Worm (Caenorhabditis elegans) whole organism, L2 larva: ENCODE measurements around the gene cyp-25A2.

Experiments
- ama-1 ChIP-seq: fragments of 150-350 bp; optimal IDR thresholded peaks from 2 replicates; lab custom pipeline; 2018; ENCODE audit warnings: inconsistent platforms
- elt-3 ChIP-seq: sonication (generic microtip); optimal IDR thresholded peaks from 2 replicates; lab custom pipeline; 2017; ENCODE audit warnings: missing biosample characterization, missing genetic modification characterization
- mdl-1 ChIP-seq, 2 experiments: fragments of 150-350 bp in 1 of 2; sonication (generic microtip) in 1 of 2; optimal IDR thresholded peaks; 2 replicates each; lab custom pipeline; 2017; ENCODE audit warnings: missing biosample characterization in 2 of 2, missing genetic modification characterization in 2 of 2
- nhr-12 ChIP-seq: fragments of 150-350 bp; optimal IDR thresholded peaks from 2 replicates; lab custom pipeline; 2014; ENCODE audit warnings: missing biosample characterization, missing genetic modification characterization
- nhr-21 ChIP-seq: fragments of 150-350 bp; optimal IDR thresholded peaks from 2 replicates; lab custom pipeline; 2014; ENCODE audit warnings: missing biosample characterization, missing genetic modification characterization
- nhr-237 ChIP-seq: fragments of 150-350 bp; optimal IDR thresholded peaks from 2 replicates; lab custom pipeline; 2014; ENCODE audit warnings: missing biosample characterization, missing genetic modification characterization
- nhr-25 ChIP-seq: fragments of 150-350 bp; sonication (generic microtip); optimal IDR thresholded peaks from 3 replicates; lab custom pipeline; 2014; ENCODE audit warnings: missing biosample characterization, missing genetic modification characterization
- nhr-6 ChIP-seq: fragments of 150-350 bp; optimal IDR thresholded peaks from 2 replicates; lab custom pipeline; 2014; ENCODE audit warnings: missing biosample characterization, missing genetic modification characterization
- nhr-77 ChIP-seq: fragments of 150-350 bp; optimal IDR thresholded peaks from 2 replicates; lab custom pipeline; 2014; ENCODE audit warnings: missing biosample characterization, missing genetic modification characterization
- snpc-4 ChIP-seq: fragments of 150-350 bp; optimal IDR thresholded peaks from 2 replicates; lab custom pipeline; 2014; ENCODE audit warnings: missing biosample characterization, missing genetic modification characterization
- unc-55 ChIP-seq: fragments of 150-350 bp; sonication (generic microtip); optimal IDR thresholded peaks from 3 replicates; lab custom pipeline; 2014; ENCODE audit warnings: missing biosample characterization, missing genetic modification reagents, missing genetic modification characterization
- unc-62 ChIP-seq: fragments of 150-350 bp; optimal IDR thresholded peaks from 2 replicates; lab custom pipeline; 2014; ENCODE audit warnings: missing biosample characterization, missing genetic modification reagents, missing genetic modification characterization

- TF ChIP-seq snpc-4 (tag; lab: Kevin White, UChicago) (no peak), unc-62 (GFP tag; lab: Kevin White, UChicago) (no peak), nhr-6 (tag; lab: Kevin White, UChicago) (no peak), nhr-237 (no peak), nhr-21 (no peak), nhr-12 (tag; lab: Kevin White, UChicago) (no peak), nhr-77 (tag; lab: Kevin White, UChicago) (no peak), nhr-25 (tag; lab: Kevin White, UChicago) (no peak), ama-1 (no peak), unc-55 (no peak), mdl-1 (tag; optimal IDR thresholded peaks at IDR 0.05; lab: Kevin White, UChicago) (no peak), elt-3 (tag; lab: Kevin White, UChicago) (no peak)
Measured at ce11 chrIII:3806883-3807282, 28.1 kb upstream of the cyp-25A2 start.
